Fruit fly (Drosophila melanogaster) whole organism, embryonic: ENCODE measurements around the gene Nup358.

Experiments used
- Awh ChIP-seq: fragments of 200-800 bp; sonication (Bioruptor generic); IDR thresholded peaks from 2 replicates; pipeline ENCODE4, ENCODE4 v1.3.6; 2022; ENCODE audit warnings: missing biosample characterization, missing genetic modification characterization
- BEAF-32 ChIP-seq: fragments of 200-800 bp; sonication (Bioruptor generic); optimal IDR thresholded peaks from 3 replicates; lab custom pipeline; 2017; ENCODE audit warnings: missing biosample characterization, missing genetic modification characterization, mild to moderate bottlenecking, moderate library complexity, missing genetic modification reagents
- CG10147 ChIP-seq: fragments of 200-800 bp; sonication (Bioruptor generic); optimal IDR thresholded peaks from 2 replicates; lab custom pipeline; 2019; ENCODE audit warnings: missing biosample characterization, mild to moderate bottlenecking, missing genetic modification characterization, moderate library complexity
- CG10431 ChIP-seq: fragments of 200-800 bp; sonication (Bioruptor generic); optimal IDR thresholded peaks from 3 replicates; lab custom pipeline; 2018; ENCODE audit warnings: missing biosample characterization, mild to moderate bottlenecking, missing genetic modification characterization
- CG11085 ChIP-seq: fragments of 200-800 bp; sonication (Bioruptor generic); IDR thresholded peaks from 2 replicates; pipeline ENCODE4 v1.3.6; 2022; ENCODE audit warnings: missing biosample characterization, missing genetic modification characterization
- CG12104 ChIP-seq: fragments of 200-800 bp; sonication (Bioruptor generic); optimal IDR thresholded peaks from 3 replicates; lab custom pipeline; 2016; ENCODE audit warnings: missing biosample characterization, missing genetic modification characterization
- CG1233 ChIP-seq: fragments of 200-800 bp; sonication (Bioruptor generic); optimal IDR thresholded peaks from 4 replicates; lab custom pipeline; 2018; ENCODE audit warnings: missing biosample characterization, mild to moderate bottlenecking, missing genetic modification characterization
- CG13775 ChIP-seq: fragments of 200-800 bp; sonication (Bioruptor generic); optimal IDR thresholded peaks from 3 replicates; lab custom pipeline; 2017; ENCODE audit warnings: missing biosample characterization, mild to moderate bottlenecking, missing genetic modification characterization
- CG14965 ChIP-seq: fragments of 200-800 bp; sonication (Bioruptor generic); optimal IDR thresholded peaks from 2 replicates; lab custom pipeline; 2016; ENCODE audit warnings: missing biosample characterization, missing genetic modification characterization, borderline replicate concordance
- CG15269 ChIP-seq: fragments of 200-800 bp; sonication (Bioruptor generic); optimal IDR thresholded peaks from 2 replicates; lab custom pipeline; 2018; ENCODE audit warnings: missing biosample characterization, mild to moderate bottlenecking, missing genetic modification characterization, moderate library complexity
- CG15601 ChIP-seq: fragments of 200-800 bp; sonication (Bioruptor generic); optimal IDR thresholded peaks from 3 replicates; lab custom pipeline; 2019; ENCODE audit warnings: missing biosample characterization, mild to moderate bottlenecking, missing genetic modification characterization, moderate library complexity
- CG18599 ChIP-seq: fragments of 200-800 bp; sonication (Bioruptor generic); optimal IDR thresholded peaks from 3 replicates; lab custom pipeline; 2017; ENCODE audit warnings: missing biosample characterization, missing genetic modification characterization, mild to moderate bottlenecking, moderate library complexity, missing genetic modification reagents
- CG30431 ChIP-seq: fragments of 200-800 bp; sonication (Bioruptor generic); optimal IDR thresholded peaks from 2 replicates; lab custom pipeline; 2017; ENCODE audit warnings: missing biosample characterization, missing genetic modification characterization
- CG3281 ChIP-seq: fragments of 200-800 bp; sonication (Bioruptor generic); optimal IDR thresholded peaks from 3 replicates; lab custom pipeline; 2017; ENCODE audit warnings: missing biosample characterization, mild to moderate bottlenecking, missing genetic modification characterization
- CG34376 ChIP-seq: fragments of 200-800 bp; sonication (Bioruptor generic); optimal IDR thresholded peaks from 2 replicates; lab custom pipeline; 2018; ENCODE audit warnings: missing biosample characterization, mild to moderate bottlenecking, missing genetic modification characterization
- CG4820 ChIP-seq: fragments of 200-800 bp; sonication (Bioruptor generic); optimal IDR thresholded peaks from 3 replicates; lab custom pipeline; 2016; ENCODE audit warnings: missing biosample characterization, missing genetic modification characterization
- CG4854 ChIP-seq: fragments of 200-800 bp; sonication (Bioruptor generic); optimal IDR thresholded peaks from 2 replicates; lab custom pipeline; 2016; ENCODE audit warnings: missing biosample characterization, missing genetic modification characterization, inconsistent platforms
- CG6765 ChIP-seq: fragments of 200-800 bp; sonication (Bioruptor generic); optimal IDR thresholded peaks from 3 replicates; lab custom pipeline; 2017; ENCODE audit warnings: missing biosample characterization, mild to moderate bottlenecking, missing genetic modification characterization
- CG7372 ChIP-seq: fragments of 200-800 bp; sonication (Bioruptor generic); IDR thresholded peaks from 2 replicates; pipeline ENCODE4 v1.3.6; 2022; ENCODE audit warnings: missing biosample characterization, missing genetic modification characterization
- CoRest ChIP-seq: fragments of 200-800 bp; sonication (Bioruptor generic); optimal IDR thresholded peaks from 3 replicates; lab custom pipeline; 2018; ENCODE audit warnings: missing biosample characterization, mild to moderate bottlenecking, missing genetic modification characterization, moderate library complexity
- D ChIP-seq, 2 experiments: fragments of 200-800 bp in 1 of 2; fragments of >200 bp in 1 of 2; sonication (Bioruptor generic) in 1 of 2; optimal IDR thresholded peaks; 2 replicates in 1 of 2; 3 replicates in 1 of 2; lab custom pipeline; 2017; ENCODE audit warnings: mild to moderate bottlenecking in 1 of 2, missing biosample characterization in 1 of 2, missing genetic modification characterization in 1 of 2, missing genetic modification reagents in 1 of 2
- Dip2 ChIP-seq: fragments of 200-800 bp; sonication (Bioruptor generic); IDR thresholded peaks from 2 replicates; pipeline ENCODE4 v1.3.6; 2022; ENCODE audit warnings: missing biosample characterization, missing genetic modification characterization
- Eip74EF ChIP-seq, 2 experiments: fragments of 200-800 bp in 1 of 2; fragments of >200 bp in 1 of 2; sonication (Bioruptor generic) in 1 of 2; optimal IDR thresholded peaks; 2 replicates each; lab custom pipeline; 2017 to 2019; ENCODE audit warnings: missing biosample characterization in 2 of 2, missing genetic modification characterization in 2 of 2, mild to moderate bottlenecking in 1 of 2, moderate library complexity in 1 of 2
- Hr39 ChIP-seq: fragments of >200 bp; optimal IDR thresholded peaks from 2 replicates; lab custom pipeline; 2017
- Hr78 ChIP-seq, 2 experiments: fragments of 200-800 bp in 1 of 2; fragments of >200 bp in 1 of 2; sonication (Bioruptor generic) in 1 of 2; optimal IDR thresholded peaks; 2 replicates each; lab custom pipeline; 2017 to 2019; ENCODE audit warnings: missing biosample characterization in 2 of 2, missing genetic modification characterization in 2 of 2, mild to moderate bottlenecking in 1 of 2, moderate library complexity in 1 of 2
- Max ChIP-seq: fragments of 200-800 bp; sonication (Bioruptor generic); optimal IDR thresholded peaks from 2 replicates; lab custom pipeline; 2016; ENCODE audit warnings: missing biosample characterization, mild to moderate bottlenecking, missing genetic modification characterization
- NK7.1 ChIP-seq: fragments of 200-800 bp; sonication (Bioruptor generic); optimal IDR thresholded peaks from 3 replicates; lab custom pipeline; 2016; ENCODE audit warnings: missing biosample characterization, missing genetic modification characterization
- Nf-YC ChIP-seq: fragments of 200-800 bp; optimal IDR thresholded peaks from 3 replicates; lab custom pipeline; 2019; ENCODE audit warnings: missing biosample characterization, mild to moderate bottlenecking, missing genetic modification characterization, moderate library complexity
- Sin3A ChIP-seq: fragments of >200 bp; optimal IDR thresholded peaks from 2 replicates; lab custom pipeline; 2018
- Sry-β ChIP-seq: fragments of 200-800 bp; sonication (Bioruptor generic); optimal IDR thresholded peaks from 2 replicates; lab custom pipeline; 2018; ENCODE audit warnings: missing biosample characterization, mild to moderate bottlenecking, missing genetic modification characterization, moderate library complexity
- TFAM ChIP-seq: fragments of 200-800 bp; sonication (Bioruptor generic); optimal IDR thresholded peaks from 2 replicates; lab custom pipeline; 2017; ENCODE audit warnings: missing biosample characterization, missing genetic modification characterization, inconsistent platforms
- aop ChIP-seq: fragments of 200-800 bp; sonication (Bioruptor generic); IDR thresholded peaks from 2 replicates; pipeline ENCODE4 v1.3.6; 2022; ENCODE audit warnings: missing biosample characterization, missing genetic modification characterization
- ap ChIP-seq: fragments of 200-800 bp; sonication (Bioruptor generic); IDR thresholded peaks from 2 replicates; pipeline ENCODE4 v1.3.6; 2022; ENCODE audit warnings: missing biosample characterization, missing genetic modification characterization
- az2 ChIP-seq: fragments of 200-800 bp; sonication (Bioruptor generic); optimal IDR thresholded peaks from 3 replicates; lab custom pipeline; 2016; ENCODE audit warnings: missing biosample characterization, missing genetic modification characterization
- bbx ChIP-seq: fragments of 200-800 bp; sonication (Bioruptor generic); IDR thresholded peaks from 2 replicates; pipeline ENCODE4 v1.3.6; 2022; ENCODE audit warnings: missing biosample characterization, missing genetic modification characterization; ENCODE audit not compliant: partially characterized antibody
- croc ChIP-seq: fragments of 200-800 bp; sonication (Bioruptor generic); conservative IDR thresholded peaks from 3 replicates; pipeline ENCODE4 v1.3.6; 2022; ENCODE audit warnings: missing biosample characterization, missing genetic modification characterization
- dpn ChIP-seq, 2 experiments: fragments of 200-800 bp; sonication (Bioruptor generic); optimal IDR thresholded peaks; 3 replicates each; lab custom pipeline; 2016; ENCODE audit warnings: missing biosample characterization in 2 of 2, missing genetic modification characterization in 2 of 2
- emc ChIP-seq: fragments of 200-800 bp; sonication (Bioruptor generic); optimal IDR thresholded peaks from 2 replicates; lab custom pipeline; 2016; ENCODE audit warnings: missing biosample characterization, missing genetic modification characterization
- inv ChIP-seq: fragments of 200-800 bp; sonication (Bioruptor generic); IDR thresholded peaks from 2 replicates; pipeline ENCODE4 v1.3.6; 2022; ENCODE audit warnings: missing biosample characterization, missing genetic modification characterization; ENCODE audit not compliant: partially characterized antibody
- knrl ChIP-seq: fragments of 200-800 bp; sonication (Bioruptor generic); IDR thresholded peaks from 3 replicates; pipeline ENCODE4 v1.3.6; 2022; ENCODE audit warnings: missing biosample characterization, missing genetic modification characterization; ENCODE audit not compliant: partially characterized antibody
- lola ChIP-seq, 3 experiments: fragments of >200 bp in 2 of 3; fragments of 200-800 bp in 1 of 3; sonication (Bioruptor generic) in 1 of 3; optimal IDR thresholded peaks; 2 replicates each; lab custom pipeline; 2017 to 2019; ENCODE audit warnings: missing biosample characterization in 3 of 3, missing genetic modification characterization in 3 of 3, mild to moderate bottlenecking in 1 of 3, moderate library complexity in 1 of 3
- mirr ChIP-seq: fragments of 200-800 bp; sonication (Bioruptor generic); optimal IDR thresholded peaks from 3 replicates; lab custom pipeline; 2018; ENCODE audit warnings: missing biosample characterization, mild to moderate bottlenecking, missing genetic modification characterization
- pho ChIP-seq: fragments of 200-800 bp; sonication (Bioruptor generic); optimal IDR thresholded peaks from 2 replicates; lab custom pipeline; 2016; ENCODE audit warnings: missing biosample characterization, missing genetic modification characterization
- pum ChIP-seq: fragments of 200-800 bp; sonication (Bioruptor generic); optimal IDR thresholded peaks from 2 replicates; lab custom pipeline; 2016; ENCODE audit warnings: missing biosample characterization, missing genetic modification characterization
- repo ChIP-seq: fragments of 200-800 bp; sonication (Bioruptor generic); optimal IDR thresholded peaks from 2 replicates; lab custom pipeline; 2016; ENCODE audit warnings: missing biosample characterization, missing genetic modification characterization
- sisA ChIP-seq: fragments of 200-800 bp; sonication (Bioruptor generic); IDR thresholded peaks from 2 replicates; pipeline ENCODE4 v1.3.6; 2022; ENCODE audit warnings: missing biosample characterization, missing genetic modification characterization
- tll ChIP-seq, 2 experiments: fragments of 200-800 bp in 1 of 2; fragments of >200 bp in 1 of 2; sonication (Bioruptor generic) in 1 of 2; optimal IDR thresholded peaks; 2 replicates each; lab custom pipeline; 2017 to 2019; ENCODE audit warnings: missing biosample characterization in 2 of 2, missing genetic modification characterization in 2 of 2, mild to moderate bottlenecking in 1 of 2, moderate library complexity in 1 of 2
- toy ChIP-seq: fragments of 200-800 bp; sonication (Bioruptor generic); IDR thresholded peaks from 2 replicates; pipeline ENCODE4 v1.3.6; 2022; ENCODE audit warnings: missing biosample characterization, missing genetic modification characterization
- tup ChIP-seq: fragments of 200-800 bp; sonication (Bioruptor generic); optimal IDR thresholded peaks from 2 replicates; lab custom pipeline; 2016; ENCODE audit warnings: missing biosample characterization, mild to moderate bottlenecking, missing genetic modification characterization, moderate library complexity

Gene Nup358

dm6 chr3R:25221203-25221807 lies 27.8 kb upstream of the Nup358 start, which contains the start of gene Alg9 (continued):
- TF ChIP-seq ap (GFP tag; lab: Robert Waterston, UW) = no peak
- peak; percentile 56 for TF ChIP-seq Sin3A (lab: Kevin White, UChicago)
- no peak for TF ChIP-seq CG6765
- no peak for TF ChIP-seq NK7.1 (GFP tag; lab: Kevin White, UChicago)
- no peak for TF ChIP-seq CG13775 (GFP tag; lab: Kevin White, UChicago)
- no peak for TF ChIP-seq toy (GFP tag; lab: Robert Waterston, UW)
- no peak for TF ChIP-seq CG10147 (GFP tag; lab: Kevin White, UChicago)
- no peak for TF ChIP-seq pum (GFP tag; lab: Kevin White, UChicago)
- no peak for TF ChIP-seq CG14965 (GFP tag; lab: Kevin White, UChicago)
- no peak for TF ChIP-seq CG12104 (GFP tag; lab: Kevin White, UChicago)
- no peak for TF ChIP-seq aop (GFP tag; lab: Robert Waterston, UW)
- no peak for TF ChIP-seq CG15601 (tag; lab: Kevin White, UChicago)
- no peak for TF ChIP-seq sisA (GFP tag; lab: Robert Waterston, UW)
- peak in 1 of 3 experiments; percentile 71 for TF ChIP-seq lola (GFP tag; optimal IDR thresholded peaks at IDR 0.05; lab: Kevin White, UChicago)
- TF ChIP-seq bbx (GFP tag; lab: Robert Waterston, UW) = peak; percentile 92
- TF ChIP-seq CG10431 = no peak
- TF ChIP-seq az2 (GFP tag; lab: Kevin White, UChicago) = no peak
- TF ChIP-seq repo (GFP tag; lab: Kevin White, UChicago) = no peak
- no peak for TF ChIP-seq Awh (GFP tag; lab: Robert Waterston, UW)
- no peak for TF ChIP-seq Sry-β (GFP tag; lab: Kevin White, UChicago)
- TF ChIP-seq D (optimal IDR thresholded peaks at IDR 0.05; lab: Kevin White, UChicago) = no peak
- no peak for TF ChIP-seq D (GFP tag; optimal IDR thresholded peaks at IDR 0.05; lab: Kevin White, UChicago)
- TF ChIP-seq croc (GFP tag; lab: Robert Waterston, UW) = no peak
- TF ChIP-seq Nf-YC (tag; lab: Kevin White, UChicago) = no peak
- TF ChIP-seq Eip74EF (GFP tag; optimal IDR thresholded peaks at IDR 0.05; lab: Kevin White, UChicago) = no peak
- TF ChIP-seq CG7372 (GFP tag; lab: Robert Waterston, UW) = no peak
- peak in 1 of 2 experiments; percentile 6 for TF ChIP-seq dpn (GFP tag; optimal IDR thresholded peaks at IDR 0.05; lab: Kevin White, UChicago)
- TF ChIP-seq mirr = no peak
- no peak for TF ChIP-seq CG1233 (GFP tag; lab: Kevin White, UChicago)
- peak; percentile 83 for TF ChIP-seq inv (GFP tag; lab: Robert Waterston, UW)
- peak; percentile 24 for TF ChIP-seq Max
- no peak for TF ChIP-seq Dip2 (GFP tag; lab: Robert Waterston, UW)
- peak; percentile 84 for TF ChIP-seq BEAF-32 (GFP tag; lab: Kevin White, UChicago)
- no peak for TF ChIP-seq CG18599 (GFP tag; lab: Kevin White, UChicago)
- TF ChIP-seq CG4820 = no peak
- no peak for TF ChIP-seq Hr39
- TF ChIP-seq CG30431 (GFP tag; lab: Kevin White, UChicago) = no peak
- TF ChIP-seq pho = no peak
- TF ChIP-seq tll (GFP tag; optimal IDR thresholded peaks at IDR 0.05; lab: Kevin White, UChicago) = no peak
- no peak for TF ChIP-seq TFAM (GFP tag; lab: Kevin White, UChicago)
- no peak for TF ChIP-seq CG34376
- peak; percentile 89 for TF ChIP-seq knrl
- TF ChIP-seq CG3281 (GFP tag; lab: Kevin White, UChicago) = no peak
- peak; percentile 47 for TF ChIP-seq CoRest (tag; lab: Kevin White, UChicago)
- TF ChIP-seq CG15269 (tag; lab: Kevin White, UChicago) = no peak
- no peak for TF ChIP-seq CG11085
- no peak for TF ChIP-seq emc (GFP tag; lab: Kevin White, UChicago)
- TF ChIP-seq tup (GFP tag; lab: Kevin White, UChicago) = no peak
- TF ChIP-seq CG4854 (GFP tag; lab: Kevin White, UChicago) = no peak
- no peak for TF ChIP-seq Hr78 (GFP tag; optimal IDR thresholded peaks at IDR 0.05; lab: Kevin White, UChicago)
